Fruit fly (Drosophila melanogaster) whole organism, prepupa: ENCODE measurements around the gene SCCRO.
A peak's percentile ranks its signal among the peaks of the same experiment; 100 is the strongest.

Source experiments
- Blimp-1 ChIP-seq: fragments of 200-800 bp; sonication (Bioruptor generic); optimal IDR thresholded peaks from 3 replicates; lab custom pipeline; 2017; ENCODE audit warnings: missing biosample characterization, missing genetic modification characterization, mild to moderate bottlenecking, moderate library complexity, missing genetic modification reagents
- CG10631 ChIP-seq: fragments of 200-800 bp; sonication (Bioruptor generic); optimal IDR thresholded peaks from 2 replicates; lab custom pipeline; 2016; ENCODE audit warnings: missing biosample characterization, missing genetic modification characterization
- CG10669 ChIP-seq: fragments of 200-800 bp; sonication (Bioruptor generic); optimal IDR thresholded peaks from 3 replicates; lab custom pipeline; 2018; ENCODE audit warnings: missing biosample characterization, mild to moderate bottlenecking, missing genetic modification characterization, moderate library complexity
- CG11294 ChIP-seq: fragments of 200-800 bp; sonication (Bioruptor generic); IDR thresholded peaks from 2 replicates; pipeline ENCODE4 v1.3.6; 2022; ENCODE audit warnings: missing biosample characterization, missing genetic modification characterization
- CG11762 ChIP-seq: fragments of 200-800 bp; sonication (Bioruptor generic); optimal IDR thresholded peaks from 3 replicates; lab custom pipeline; 2016; ENCODE audit warnings: missing biosample characterization, missing genetic modification characterization; ENCODE audit not compliant: insufficient read depth
- CG11902 ChIP-seq: fragments of 200-800 bp; sonication (Bioruptor generic); optimal IDR thresholded peaks from 3 replicates; lab custom pipeline; 2016; ENCODE audit warnings: missing biosample characterization, missing genetic modification characterization
- CG15336 ChIP-seq: fragments of 200-800 bp; sonication (Bioruptor generic); IDR thresholded peaks from 2 replicates; pipeline ENCODE4 v1.3.6; 2022; ENCODE audit warnings: missing biosample characterization, missing genetic modification characterization
- CG1621 ChIP-seq: fragments of 200-800 bp; sonication (Bioruptor generic); optimal IDR thresholded peaks from 3 replicates; lab custom pipeline; 2018; ENCODE audit warnings: missing biosample characterization, mild to moderate bottlenecking, missing genetic modification characterization
- CG3032 ChIP-seq: fragments of 200-800 bp; optimal IDR thresholded peaks from 2 replicates; lab custom pipeline; 2019; ENCODE audit warnings: missing biosample characterization, mild to moderate bottlenecking, missing genetic modification characterization, moderate library complexity
- CG31627 ChIP-seq: fragments of 200-800 bp; sonication (Bioruptor generic); optimal IDR thresholded peaks from 3 replicates; lab custom pipeline; 2016; ENCODE audit warnings: missing biosample characterization, missing genetic modification characterization
- CG32006 ChIP-seq: fragments of 200-800 bp; sonication (Bioruptor generic); optimal IDR thresholded peaks from 3 replicates; lab custom pipeline; 2017; ENCODE audit warnings: missing biosample characterization, mild to moderate bottlenecking, missing genetic modification characterization
- CG34406 ChIP-seq: fragments of 200-800 bp; sonication (Bioruptor generic); optimal IDR thresholded peaks from 3 replicates; lab custom pipeline; 2016; ENCODE audit warnings: missing biosample characterization, missing genetic modification characterization
- CG3919 ChIP-seq: fragments of 200-800 bp; sonication (Bioruptor generic); optimal IDR thresholded peaks from 3 replicates; lab custom pipeline; 2016; ENCODE audit warnings: missing biosample characterization, missing genetic modification characterization
- CG4318 ChIP-seq: fragments of 200-800 bp; sonication (Bioruptor generic); optimal IDR thresholded peaks from 3 replicates; lab custom pipeline; 2017; ENCODE audit warnings: missing biosample characterization, mild to moderate bottlenecking, missing genetic modification characterization
- CG6276 ChIP-seq: fragments of 200-800 bp; sonication (Bioruptor generic); optimal IDR thresholded peaks from 2 replicates; lab custom pipeline; 2017; ENCODE audit warnings: missing biosample characterization, mild to moderate bottlenecking, missing genetic modification characterization
- CG6792 ChIP-seq: fragments of 200-800 bp; sonication (Bioruptor generic); optimal IDR thresholded peaks from 3 replicates; lab custom pipeline; 2016; ENCODE audit warnings: missing biosample characterization, missing genetic modification characterization
- CG6808 ChIP-seq: fragments of 200-800 bp; sonication (Bioruptor generic); optimal IDR thresholded peaks from 3 replicates; lab custom pipeline; 2017; ENCODE audit warnings: missing biosample characterization, missing genetic modification characterization, mild to moderate bottlenecking, moderate library complexity, missing genetic modification reagents
- CG6854 ChIP-seq: fragments of 200-800 bp; sonication (Bioruptor generic); optimal IDR thresholded peaks from 2 replicates; lab custom pipeline; 2017; ENCODE audit warnings: missing biosample characterization, mild to moderate bottlenecking, missing genetic modification characterization
- CG7368 ChIP-seq: fragments of 200-800 bp; sonication (Bioruptor generic); optimal IDR thresholded peaks from 3 replicates; lab custom pipeline; 2016; ENCODE audit warnings: missing biosample characterization, missing genetic modification characterization
- CG8119 ChIP-seq: fragments of 200-800 bp; sonication (Bioruptor generic); IDR thresholded peaks from 3 replicates; pipeline ENCODE4 v1.3.6; 2022; ENCODE audit warnings: missing biosample characterization, missing genetic modification characterization
- CG8319 ChIP-seq: fragments of 200-800 bp; sonication (Bioruptor generic); optimal IDR thresholded peaks from 3 replicates; lab custom pipeline; 2016; ENCODE audit warnings: missing biosample characterization, missing genetic modification characterization
- CG8632 ChIP-seq: fragments of 200-800 bp; sonication (Bioruptor generic); optimal IDR thresholded peaks from 3 replicates; lab custom pipeline; 2016; ENCODE audit warnings: missing biosample characterization, missing genetic modification characterization
- CG9139 ChIP-seq: fragments of 200-800 bp; sonication (Bioruptor generic); optimal IDR thresholded peaks from 3 replicates; lab custom pipeline; 2017; ENCODE audit warnings: missing biosample characterization, mild to moderate bottlenecking, missing genetic modification characterization
- Eip75B ChIP-seq: fragments of 200-800 bp; sonication (Bioruptor generic); optimal IDR thresholded peaks from 3 replicates; lab custom pipeline; 2016; ENCODE audit warnings: missing biosample characterization, missing genetic modification characterization
- Eip78C ChIP-seq: fragments of 200-800 bp; sonication (Bioruptor generic); peaks from one replicate; lab custom pipeline; 2016; ENCODE audit warnings: missing biosample characterization, missing genetic modification characterization
- Ets96B ChIP-seq: fragments of 200-800 bp; optimal IDR thresholded peaks from 2 replicates; lab custom pipeline; 2019; ENCODE audit warnings: missing biosample characterization, mild to moderate bottlenecking, missing genetic modification characterization, moderate library complexity
- Gug ChIP-seq: fragments of 200-800 bp; sonication (Bioruptor generic); IDR thresholded peaks from 2 replicates; pipeline ENCODE4 v1.3.6; 2022; ENCODE audit warnings: missing biosample characterization, missing genetic modification characterization
- Hr38 ChIP-seq: sonication (Bioruptor generic); optimal IDR thresholded peaks from 2 replicates; lab custom pipeline; 2016; ENCODE audit warnings: missing biosample characterization, missing genetic modification characterization
- Hr39 ChIP-seq: fragments of 200-800 bp; sonication (Bioruptor generic); optimal IDR thresholded peaks from 2 replicates; lab custom pipeline; 2016; ENCODE audit warnings: missing biosample characterization, missing genetic modification characterization
- Hr4 ChIP-seq: fragments of 200-800 bp; sonication (Bioruptor generic); optimal IDR thresholded peaks from 3 replicates; lab custom pipeline; 2016; ENCODE audit warnings: missing biosample characterization, missing genetic modification characterization
- Met ChIP-seq: fragments of 200-800 bp; sonication (Bioruptor generic); optimal IDR thresholded peaks from 3 replicates; lab custom pipeline; 2016; ENCODE audit warnings: missing biosample characterization, missing genetic modification characterization
- Smox ChIP-seq: fragments of 200-800 bp; sonication (Bioruptor generic); optimal IDR thresholded peaks from 3 replicates; lab custom pipeline; 2016; ENCODE audit warnings: missing biosample characterization, missing genetic modification characterization
- Sox102F ChIP-seq: fragments of 200-800 bp; sonication (Bioruptor generic); optimal IDR thresholded peaks from 2 replicates; lab custom pipeline; 2016; ENCODE audit warnings: missing biosample characterization, mild to moderate bottlenecking, missing genetic modification characterization
- Sox14 ChIP-seq: fragments of 200-800 bp; sonication (Bioruptor generic); optimal IDR thresholded peaks from 3 replicates; lab custom pipeline; 2016; ENCODE audit warnings: missing biosample characterization, missing genetic modification characterization
- Sox15 ChIP-seq: fragments of 200-800 bp; sonication (Bioruptor generic); optimal IDR thresholded peaks from 3 replicates; lab custom pipeline; 2016; ENCODE audit warnings: missing biosample characterization, missing genetic modification characterization
- achi ChIP-seq: fragments of 200-800 bp; sonication (Bioruptor generic); optimal IDR thresholded peaks from 3 replicates; lab custom pipeline; 2016; ENCODE audit warnings: missing biosample characterization, missing genetic modification characterization
- acj6 ChIP-seq: fragments of 200-800 bp; sonication (Bioruptor generic); optimal IDR thresholded peaks from 3 replicates; lab custom pipeline; 2016; ENCODE audit warnings: missing biosample characterization, missing genetic modification characterization
- cyc ChIP-seq: fragments of 200-800 bp; sonication (Bioruptor generic); optimal IDR thresholded peaks from 3 replicates; lab custom pipeline; 2016; ENCODE audit warnings: missing biosample characterization, missing genetic modification characterization
- dac ChIP-seq: fragments of 200-800 bp; sonication (Bioruptor generic); optimal IDR thresholded peaks from 2 replicates; lab custom pipeline; 2017; ENCODE audit warnings: missing biosample characterization, mild to moderate bottlenecking, missing genetic modification characterization
- dsx ChIP-seq: fragments of 200-800 bp; optimal IDR thresholded peaks from 3 replicates; lab custom pipeline; 2019; ENCODE audit warnings: missing biosample characterization, mild to moderate bottlenecking, missing genetic modification characterization, moderate library complexity; ENCODE audit not compliant: poor library complexity, severe bottlenecking
- eg ChIP-seq: fragments of 200-800 bp; sonication (Bioruptor generic); IDR thresholded peaks from 3 replicates; pipeline ENCODE4 v1.3.6; 2022; ENCODE audit warnings: missing biosample characterization, missing genetic modification characterization
- fd59A ChIP-seq: fragments of 200-800 bp; sonication (Bioruptor generic); optimal IDR thresholded peaks from 2 replicates; lab custom pipeline; 2017; ENCODE audit warnings: missing biosample characterization, mild to moderate bottlenecking, missing genetic modification characterization, missing genetic modification reagents
- fd85E ChIP-seq: fragments of 200-800 bp; sonication (Bioruptor generic); optimal IDR thresholded peaks from 3 replicates; lab custom pipeline; 2016; ENCODE audit warnings: missing biosample characterization, missing genetic modification characterization
- fkh ChIP-seq: fragments of 200-800 bp; sonication (Bioruptor generic); optimal IDR thresholded peaks from 3 replicates; lab custom pipeline; 2017; ENCODE audit warnings: missing biosample characterization, mild to moderate bottlenecking, missing genetic modification characterization, moderate library complexity
- lz ChIP-seq: fragments of 200-800 bp; sonication (Bioruptor generic); optimal IDR thresholded peaks from 3 replicates; lab custom pipeline; 2016; ENCODE audit warnings: missing biosample characterization, missing genetic modification characterization
- net ChIP-seq: fragments of 200-800 bp; sonication (Bioruptor generic); optimal IDR thresholded peaks from 3 replicates; lab custom pipeline; 2016; ENCODE audit warnings: missing biosample characterization, missing genetic modification characterization
- pdm3 ChIP-seq: fragments of 200-800 bp; sonication (Bioruptor generic); optimal IDR thresholded peaks from 3 replicates; lab custom pipeline; 2016; ENCODE audit warnings: missing biosample characterization, missing genetic modification characterization
- ss ChIP-seq, 2 experiments: fragments of 200-800 bp; sonication (Bioruptor generic); optimal IDR thresholded peaks; 2 replicates in 1 of 2; 3 replicates in 1 of 2; lab custom pipeline; 2017 to 2018; ENCODE audit warnings: mild to moderate bottlenecking in 2 of 2, missing biosample characterization in 2 of 2, missing genetic modification characterization in 2 of 2, moderate library complexity in 1 of 2
- svp ChIP-seq: fragments of 200-800 bp; sonication (Bioruptor generic); peaks from one replicate; lab custom pipeline; 2016; ENCODE audit warnings: missing biosample characterization, missing genetic modification characterization
- topi ChIP-seq: fragments of 200-800 bp; sonication (Bioruptor generic); optimal IDR thresholded peaks from 3 replicates; lab custom pipeline; 2016; ENCODE audit warnings: missing biosample characterization, missing genetic modification characterization
- vri ChIP-seq: fragments of 200-800 bp; sonication (Bioruptor generic); optimal IDR thresholded peaks from 3 replicates; lab custom pipeline; 2016; ENCODE audit warnings: missing biosample characterization, mild to moderate bottlenecking, missing genetic modification characterization

Gene SCCRO

DNA sequence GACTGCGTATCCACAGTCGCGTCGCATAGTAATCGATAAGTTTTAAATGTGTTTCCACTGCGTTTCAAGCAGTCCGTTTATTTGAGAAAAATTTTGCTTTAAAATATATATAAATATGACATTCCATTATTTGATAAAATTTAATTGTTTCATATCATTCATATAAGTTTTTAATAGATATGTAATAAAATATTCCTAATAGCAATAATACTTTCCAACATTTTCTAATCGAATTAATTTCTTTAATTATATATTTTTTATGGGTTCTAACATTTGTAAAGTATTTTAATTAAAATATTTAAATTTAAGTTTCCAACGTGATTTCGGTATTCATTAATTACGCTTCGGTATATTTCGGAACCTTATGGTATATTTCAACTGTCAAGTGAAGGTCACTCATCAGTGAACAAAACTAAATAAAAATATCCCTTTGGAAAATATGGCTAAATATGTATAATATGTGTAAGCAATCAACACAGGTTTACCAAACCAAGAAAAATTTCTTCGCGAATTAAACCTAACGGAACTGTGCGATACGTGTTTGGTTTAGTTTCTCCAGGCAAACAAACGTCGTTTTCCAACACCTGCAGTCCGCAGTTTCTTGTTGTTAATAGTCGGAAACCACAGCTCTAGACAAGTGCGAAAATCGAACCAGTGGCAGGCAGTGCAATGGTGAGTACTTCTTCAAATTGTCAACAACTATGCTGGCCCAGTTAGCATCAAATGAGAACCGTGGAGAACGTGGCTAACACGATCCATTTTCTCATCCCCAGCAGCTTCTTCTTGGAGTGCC lies at the start of gene SCCRO, which contains the start of gene CG7739:
SCCRO (plus strand) TSS at position 370 of the 793 bp plus-strand sequence.
CG7739 (minus strand) TSS at position 8 of the 793 bp plus-strand sequence.
- no peak for TF ChIP-seq CG9139 (GFP tag; lab: Kevin White, UChicago)
- TF ChIP-seq fd59A (GFP tag; lab: Kevin White, UChicago) = no peak
- peak; percentile 50 for TF ChIP-seq CG3919 (GFP tag; lab: Kevin White, UChicago)
- no peak for TF ChIP-seq CG4318 (GFP tag; lab: Kevin White, UChicago)
- TF ChIP-seq Hr38 (GFP tag; lab: Kevin White, UChicago) = no peak
- TF ChIP-seq CG11294 (GFP tag; lab: Robert Waterston, UW) = 0 out of 2 replicates have a peak, but pooled peaks have one; percentile 37
- no peak for TF ChIP-seq fd85E (GFP tag; lab: Kevin White, UChicago)
- no peak for TF ChIP-seq CG6792 (GFP tag; lab: Kevin White, UChicago)
- TF ChIP-seq Sox15 = no peak
- peak; percentile 30 for TF ChIP-seq Hr4
- peak; percentile 65 for TF ChIP-seq Eip78C (GFP tag; lab: Kevin White, UChicago)
- peak; percentile 2 for TF ChIP-seq Eip75B (GFP tag; lab: Kevin White, UChicago)
- no peak for TF ChIP-seq dac (GFP tag; lab: Kevin White, UChicago)
- TF ChIP-seq fkh (GFP tag; lab: Kevin White, UChicago) = peak; percentile 42
- TF ChIP-seq svp (GFP tag; lab: Kevin White, UChicago) = peak; percentile 71
- peak; percentile 17 for TF ChIP-seq lz (GFP tag; lab: Kevin White, UChicago)
- TF ChIP-seq CG15336 (GFP tag; lab: Robert Waterston, UW) = peak; percentile 51; the same call in 1 of the 2 replicates
- peak; percentile 36 for TF ChIP-seq Sox102F (GFP tag; lab: Kevin White, UChicago)
- peak; percentile 11 for TF ChIP-seq Hr39 (GFP tag; lab: Kevin White, UChicago)
- TF ChIP-seq CG8632 (GFP tag; lab: Kevin White, UChicago) = peak; percentile 31
- no peak for TF ChIP-seq dsx
- TF ChIP-seq net = peak; percentile 20
- TF ChIP-seq topi (GFP tag; lab: Kevin White, UChicago) = peak; percentile 15
- no peak for TF ChIP-seq CG6854
- peak; percentile 23 for TF ChIP-seq cyc
- peak; percentile 33 for TF ChIP-seq acj6 (GFP tag; lab: Kevin White, UChicago)
- no peak for TF ChIP-seq ss (GFP tag; optimal IDR thresholded peaks at IDR 0.05; lab: Kevin White, UChicago)
- no peak for TF ChIP-seq CG8319
- no peak for TF ChIP-seq CG6808 (GFP tag; lab: Kevin White, UChicago)
- TF ChIP-seq CG1621 = no peak
- TF ChIP-seq CG7368 = no peak
- TF ChIP-seq CG6276 (GFP tag; lab: Kevin White, UChicago) = no peak
- TF ChIP-seq Gug (GFP tag; lab: Robert Waterston, UW) = peak; percentile 63
- peak; percentile 38 for TF ChIP-seq CG31627 (GFP tag; lab: Kevin White, UChicago)
- peak; percentile 25 for TF ChIP-seq Sox14 (GFP tag; lab: Kevin White, UChicago)
- TF ChIP-seq vri = peak; percentile 44
- TF ChIP-seq CG10669 = peak; percentile 21
- no peak for TF ChIP-seq CG11902
- TF ChIP-seq Blimp-1 = no peak
- peak; percentile 86 for TF ChIP-seq eg
- TF ChIP-seq CG34406 (GFP tag; lab: Kevin White, UChicago) = peak; percentile 32
- no peak for TF ChIP-seq Smox
- TF ChIP-seq CG3032 (tag; lab: Kevin White, UChicago) = peak; percentile 59
- TF ChIP-seq CG8119 (GFP tag; lab: Robert Waterston, UW) = peak; percentile 57; the same call in 2 of the 3 replicates
- no peak for TF ChIP-seq pdm3 (GFP tag; lab: Kevin White, UChicago)
- no peak for TF ChIP-seq CG32006 (GFP tag; lab: Kevin White, UChicago)
- no peak for TF ChIP-seq achi (GFP tag; lab: Kevin White, UChicago)
- no peak for TF ChIP-seq Met (GFP tag; lab: Kevin White, UChicago)
- no peak for TF ChIP-seq CG11762 (GFP tag; lab: Kevin White, UChicago)
- peak; percentile 43 for TF ChIP-seq CG10631
- peak; percentile 56 for TF ChIP-seq Ets96B (tag; lab: Kevin White, UChicago)
